Fruit fly (Drosophila melanogaster) whole organism, embryonic: ENCODE data around the gene CG13609.

Experiments
- Asciz ChIP-seq: fragments of 200-800 bp; sonication (Bioruptor generic); optimal IDR thresholded peaks from 2 replicates; lab custom pipeline; 2017; ENCODE audit warnings: missing biosample characterization, mild to moderate bottlenecking, missing genetic modification characterization, missing genetic modification reagents
- CG10274 ChIP-seq: fragments of 200-800 bp; sonication (Bioruptor generic); optimal IDR thresholded peaks from 3 replicates; lab custom pipeline; 2017; ENCODE audit warnings: missing biosample characterization, mild to moderate bottlenecking, missing genetic modification characterization
- CG10565 ChIP-seq: fragments of 200-800 bp; sonication (Bioruptor generic); optimal IDR thresholded peaks from 3 replicates; lab custom pipeline; 2016; ENCODE audit warnings: missing biosample characterization, mild to moderate bottlenecking, missing genetic modification characterization
- CG10959 ChIP-seq: fragments of 200-800 bp; sonication (Bioruptor generic); IDR thresholded peaks from 2 replicates; pipeline ENCODE4 v1.3.6; 2022; ENCODE audit warnings: missing biosample characterization, missing genetic modification characterization
- CG11398 ChIP-seq: fragments of 200-800 bp; sonication (Bioruptor generic); optimal IDR thresholded peaks from 2 replicates; lab custom pipeline; 2016; ENCODE audit warnings: missing biosample characterization, missing genetic modification characterization
- CG11456 ChIP-seq: fragments of 200-800 bp; sonication (Bioruptor generic); IDR thresholded peaks from 3 replicates; pipeline ENCODE4 v1.3.6; 2022; ENCODE audit warnings: missing biosample characterization, missing genetic modification characterization
- CG12236 ChIP-seq: fragments of 200-800 bp; sonication (Bioruptor generic); optimal IDR thresholded peaks from 2 replicates; lab custom pipeline; 2016; ENCODE audit warnings: missing biosample characterization, missing genetic modification characterization
- CG14667 ChIP-seq: fragments of 200-800 bp; sonication (Bioruptor generic); IDR thresholded peaks from 2 replicates; pipeline ENCODE4 v1.3.6; 2022; ENCODE audit warnings: missing biosample characterization, missing genetic modification characterization
- CG14860 ChIP-seq: fragments of 200-800 bp; sonication (Bioruptor generic); IDR thresholded peaks from 3 replicates; pipeline ENCODE4 v1.3.6; 2022; ENCODE audit warnings: missing biosample characterization, missing genetic modification characterization; ENCODE audit not compliant: partially characterized antibody
- CG17359 ChIP-seq: fragments of 200-800 bp; sonication (Bioruptor generic); optimal IDR thresholded peaks from 3 replicates; lab custom pipeline; 2018; ENCODE audit warnings: missing biosample characterization, mild to moderate bottlenecking, missing genetic modification characterization, moderate library complexity
- CG17361 ChIP-seq: fragments of 200-800 bp; sonication (Bioruptor generic); IDR thresholded peaks from 3 replicates; pipeline ENCODE4 v1.3.6; 2022; ENCODE audit warnings: missing biosample characterization, missing genetic modification characterization
- CG2678 ChIP-seq: fragments of 200-800 bp; sonication (Bioruptor generic); optimal IDR thresholded peaks from 3 replicates; lab custom pipeline; 2019; ENCODE audit warnings: missing biosample characterization, mild to moderate bottlenecking, missing genetic modification characterization, moderate library complexity
- CG32532 ChIP-seq: fragments of 200-800 bp; sonication (Bioruptor generic); IDR thresholded peaks from 2 replicates; pipeline ENCODE4 v1.3.6; 2022; ENCODE audit warnings: missing biosample characterization, missing genetic modification characterization
- CG3838 ChIP-seq: fragments of 200-800 bp; sonication (Bioruptor generic); optimal IDR thresholded peaks from 3 replicates; lab custom pipeline; 2016; ENCODE audit warnings: missing biosample characterization, missing genetic modification characterization
- CG4424 ChIP-seq: fragments of 200-800 bp; sonication (Bioruptor generic); optimal IDR thresholded peaks from 3 replicates; lab custom pipeline; 2016; ENCODE audit warnings: missing biosample characterization, missing genetic modification characterization
- CG4730 ChIP-seq: fragments of 200-800 bp; sonication (Bioruptor generic); IDR thresholded peaks from 2 replicates; pipeline ENCODE4 v1.3.6; 2022; ENCODE audit warnings: missing biosample characterization, missing genetic modification characterization
- CG8089 ChIP-seq: fragments of 200-800 bp; sonication (Bioruptor generic); optimal IDR thresholded peaks from 3 replicates; lab custom pipeline; 2016; ENCODE audit warnings: missing biosample characterization, missing genetic modification characterization
- CG8290 ChIP-seq, 3 experiments: fragments of 200-800 bp; sonication (Bioruptor generic); optimal IDR thresholded peaks; 2 replicates each; lab custom pipeline; 2016 to 2019; ENCODE audit warnings: missing biosample characterization in 3 of 3, missing genetic modification characterization in 3 of 3, mild to moderate bottlenecking in 2 of 3, moderate library complexity in 1 of 3
- CG8924 ChIP-seq: fragments of 200-800 bp; optimal IDR thresholded peaks from 3 replicates; lab custom pipeline; 2019; ENCODE audit warnings: missing biosample characterization, mild to moderate bottlenecking, missing genetic modification characterization, moderate library complexity
- CG8944 ChIP-seq: fragments of 200-800 bp; sonication (Bioruptor generic); optimal IDR thresholded peaks from 3 replicates; lab custom pipeline; 2016; ENCODE audit warnings: missing biosample characterization, missing genetic modification characterization
- CG9932 ChIP-seq: fragments of 200-800 bp; sonication (Bioruptor generic); IDR thresholded peaks from 2 replicates; pipeline ENCODE4 v1.3.6; 2022; ENCODE audit warnings: missing biosample characterization, missing genetic modification characterization
- CkIIα-i1 ChIP-seq: fragments of 200-800 bp; sonication (Bioruptor generic); IDR thresholded peaks from 2 replicates; pipeline ENCODE4 v1.3.6; 2022; ENCODE audit warnings: missing biosample characterization, missing genetic modification characterization
- Fer3 ChIP-seq: fragments of 200-800 bp; sonication (Bioruptor generic); optimal IDR thresholded peaks from 2 replicates; lab custom pipeline; 2018; ENCODE audit warnings: missing biosample characterization, mild to moderate bottlenecking, missing genetic modification characterization, moderate library complexity
- Gsc ChIP-seq: fragments of 200-800 bp; sonication (Bioruptor generic); IDR thresholded peaks from 2 replicates; pipeline ENCODE4 v1.3.6; 2022; ENCODE audit warnings: missing biosample characterization, missing genetic modification characterization
- HHEX ChIP-seq: fragments of 200-800 bp; sonication (Bioruptor generic); optimal IDR thresholded peaks from 3 replicates; lab custom pipeline; 2017; ENCODE audit warnings: missing biosample characterization, mild to moderate bottlenecking, missing genetic modification characterization, missing genetic modification reagents
- Hmr ChIP-seq: fragments of 200-800 bp; sonication (Bioruptor generic); optimal IDR thresholded peaks from 3 replicates; lab custom pipeline; 2017; ENCODE audit warnings: mild to moderate bottlenecking, missing biosample characterization, missing genetic modification reagents, missing genetic modification characterization
- MTF-1 ChIP-seq: fragments of 200-800 bp; sonication (Bioruptor generic); optimal IDR thresholded peaks from 2 replicates; lab custom pipeline; 2018; ENCODE audit warnings: missing biosample characterization, mild to moderate bottlenecking, missing genetic modification characterization, borderline replicate concordance
- Nf-YC ChIP-seq: fragments of 200-800 bp; optimal IDR thresholded peaks from 3 replicates; lab custom pipeline; 2019; ENCODE audit warnings: missing biosample characterization, mild to moderate bottlenecking, missing genetic modification characterization, moderate library complexity
- Side ChIP-seq: fragments of 200-800 bp; sonication (Bioruptor generic); optimal IDR thresholded peaks from 2 replicates; lab custom pipeline; 2016; ENCODE audit warnings: missing biosample characterization, missing genetic modification characterization
- Sox100B ChIP-seq: fragments of 200-800 bp; sonication (Bioruptor generic); optimal IDR thresholded peaks from 3 replicates; lab custom pipeline; 2018; ENCODE audit warnings: missing biosample characterization, mild to moderate bottlenecking, missing genetic modification characterization
- Ssrp ChIP-seq: fragments of 200-800 bp; sonication (Bioruptor generic); optimal IDR thresholded peaks from 2 replicates; lab custom pipeline; 2018; ENCODE audit warnings: missing biosample characterization, mild to moderate bottlenecking, missing genetic modification characterization, moderate library complexity
- Stat92E ChIP-seq, 3 experiments: fragments of >200 bp in 2 of 3; fragments of 200-800 bp in 1 of 3; sonication (Bioruptor generic) in 1 of 3; optimal IDR thresholded peaks; 2 replicates each; lab custom pipeline; 2017 to 2019; ENCODE audit warnings: missing biosample characterization in 3 of 3, missing genetic modification characterization in 3 of 3, mild to moderate bottlenecking in 1 of 3, moderate library complexity in 1 of 3
- Usf ChIP-seq: fragments of 200-800 bp; sonication (Bioruptor generic); optimal IDR thresholded peaks from 2 replicates; lab custom pipeline; 2017; ENCODE audit warnings: missing genotype, missing biosample characterization, missing genetic modification characterization
- ab ChIP-seq: fragments of 200-800 bp; sonication (Bioruptor generic); optimal IDR thresholded peaks from 2 replicates; lab custom pipeline; 2016; ENCODE audit warnings: missing biosample characterization, missing genetic modification characterization
- al ChIP-seq: fragments of 200-800 bp; sonication (Bioruptor generic); IDR thresholded peaks from 2 replicates; pipeline ENCODE4 v1.3.6; 2022; ENCODE audit warnings: missing biosample characterization, missing genetic modification characterization
- ash1 ChIP-seq: fragments of 200-800 bp; sonication (Bioruptor generic); optimal IDR thresholded peaks from 2 replicates; lab custom pipeline; 2018; ENCODE audit warnings: missing biosample characterization, mild to moderate bottlenecking, missing genetic modification characterization
- ato ChIP-seq: fragments of 200-800 bp; sonication (Bioruptor generic); IDR thresholded peaks from 2 replicates; pipeline ENCODE4 v1.3.6; 2022; ENCODE audit warnings: missing biosample characterization, missing genetic modification characterization; ENCODE audit not compliant: partially characterized antibody
- dan ChIP-seq: fragments of 200-800 bp; sonication (Bioruptor generic); IDR thresholded peaks from 2 replicates; pipeline ENCODE4 v1.3.6; 2022; ENCODE audit warnings: missing biosample characterization, missing genetic modification characterization
- danr ChIP-seq: fragments of 200-800 bp; sonication (Bioruptor generic); IDR thresholded peaks from 2 replicates; pipeline ENCODE4 v1.3.6; 2022; ENCODE audit warnings: missing biosample characterization, missing genetic modification characterization
- esg ChIP-seq: fragments of 200-800 bp; sonication (Bioruptor generic); conservative IDR thresholded peaks from 2 replicates; pipeline ENCODE4 v1.3.6; 2022; ENCODE audit warnings: missing biosample characterization, missing genetic modification characterization
- gt ChIP-seq: fragments of 200-800 bp; sonication (Bioruptor generic); IDR thresholded peaks from 2 replicates; pipeline ENCODE4 v1.3.6; 2022; ENCODE audit warnings: missing biosample characterization, missing genetic modification characterization
- ind ChIP-seq: fragments of 200-800 bp; sonication (Bioruptor generic); optimal IDR thresholded peaks from 3 replicates; lab custom pipeline; 2016; ENCODE audit warnings: missing biosample characterization, missing genetic modification characterization
- insv ChIP-seq, 2 experiments: fragments of 200-800 bp; sonication (Bioruptor generic); optimal IDR thresholded peaks; 3 replicates each; lab custom pipeline; 2016 to 2018; ENCODE audit warnings: missing biosample characterization in 2 of 2, missing genetic modification characterization in 2 of 2
- ken ChIP-seq: fragments of 200-800 bp; sonication (Bioruptor generic); IDR thresholded peaks from 3 replicates; pipeline ENCODE4 v1.3.6; 2022; ENCODE audit warnings: missing biosample characterization, missing genetic modification characterization
- lbe ChIP-seq: fragments of 200-800 bp; sonication (Bioruptor generic); optimal IDR thresholded peaks from 2 replicates; lab custom pipeline; 2016; ENCODE audit warnings: missing biosample characterization, mild to moderate bottlenecking, missing genetic modification characterization
- mirr ChIP-seq: fragments of 200-800 bp; sonication (Bioruptor generic); optimal IDR thresholded peaks from 3 replicates; lab custom pipeline; 2018; ENCODE audit warnings: missing biosample characterization, mild to moderate bottlenecking, missing genetic modification characterization
- psq ChIP-seq: fragments of 200-800 bp; sonication (Bioruptor generic); optimal IDR thresholded peaks from 2 replicates; lab custom pipeline; 2017; ENCODE audit warnings: missing biosample characterization, missing genetic modification characterization
- shn ChIP-seq: fragments of 200-800 bp; sonication (Bioruptor generic); optimal IDR thresholded peaks from 3 replicates; lab custom pipeline; 2016; ENCODE audit warnings: missing biosample characterization, missing genetic modification characterization
- slp2 ChIP-seq: fragments of 200-800 bp; sonication (Bioruptor generic); optimal IDR thresholded peaks from 2 replicates; lab custom pipeline; 2016; ENCODE audit warnings: missing biosample characterization, missing genetic modification characterization
- ttk ChIP-seq: fragments of 200-800 bp; sonication (Bioruptor generic); IDR thresholded peaks from 2 replicates; pipeline ENCODE4 v2.1.2; 2022; ENCODE audit warnings: missing biosample characterization, missing genetic modification characterization
- unc-4 ChIP-seq: fragments of 200-800 bp; sonication (Bioruptor generic); IDR thresholded peaks from 2 replicates; pipeline ENCODE4 v1.3.6; 2022; ENCODE audit warnings: missing biosample characterization, missing genetic modification characterization; ENCODE audit not compliant: partially characterized antibody

CG13609 gene

dm6 chr3R:24188619-24189018 is 38.2 kb upstream of the CG13609 start, which contains the start of gene CG5515 (continued):
- TF ChIP-seq mirr (GFP tag; lab: Kevin White, UChicago): peak; percentile 62
- no peak for TF ChIP-seq MTF-1
- peak; percentile 5 for TF ChIP-seq Usf (GFP tag; lab: Kevin White, UChicago)
- TF ChIP-seq Side (GFP tag; lab: Kevin White, UChicago): peak; percentile 62
- peak; percentile 86 for TF ChIP-seq Ssrp (tag; lab: Kevin White, UChicago)
- TF ChIP-seq CG11456 (GFP tag; lab: Robert Waterston, UW): peak; percentile 70
- no peak for TF ChIP-seq ash1 (GFP tag; lab: Kevin White, UChicago)
- no peak for TF ChIP-seq dan (GFP tag; lab: Robert Waterston, UW)
- no peak for TF ChIP-seq CG14667 (GFP tag; lab: Robert Waterston, UW)
- TF ChIP-seq lbe: peak; percentile 75
- TF ChIP-seq al: peak; percentile 72
- TF ChIP-seq esg: peak; percentile 87
- peak; percentile 61 for TF ChIP-seq CG10959 (GFP tag; lab: Robert Waterston, UW)
- 0 out of 2 replicates have a peak, but pooled peaks have one; percentile 32 for TF ChIP-seq Gsc (GFP tag; lab: Robert Waterston, UW)
- TF ChIP-seq ato (GFP tag; lab: Robert Waterston, UW): peak; percentile 43; the same call in 1 of the 2 replicates
- peak; percentile 89 for TF ChIP-seq shn (GFP tag; lab: Kevin White, UChicago)
- no peak for TF ChIP-seq Hmr (GFP tag; lab: Kevin White, UChicago)
- peak; percentile 68 for TF ChIP-seq CG4424 (GFP tag; lab: Kevin White, UChicago)
- TF ChIP-seq CG17361 (GFP tag; lab: Robert Waterston, UW): peak; percentile 65
- peak; percentile 58 for TF ChIP-seq unc-4
- TF ChIP-seq CG11398 (GFP tag; lab: Kevin White, UChicago): peak; percentile 53
- TF ChIP-seq gt: peak; percentile 64
- TF ChIP-seq psq (GFP tag; lab: Kevin White, UChicago): peak; percentile 26
- TF ChIP-seq CG3838 (GFP tag; lab: Kevin White, UChicago): no peak
- TF ChIP-seq CG2678 (tag; lab: Kevin White, UChicago): no peak
- no peak for TF ChIP-seq CkIIα-i1 (GFP tag; lab: Robert Waterston, UW)
- peak; percentile 77 for TF ChIP-seq CG8924 (tag; lab: Kevin White, UChicago)
- TF ChIP-seq slp2 (GFP tag; lab: Kevin White, UChicago): peak; percentile 40
- TF ChIP-seq CG8089 (GFP tag; lab: Kevin White, UChicago): peak; percentile 73
- TF ChIP-seq CG8290 (GFP tag; optimal IDR thresholded peaks at IDR 0.05; lab: Kevin White, UChicago): no peak
- TF ChIP-seq CG8290 (tag; optimal IDR thresholded peaks at IDR 0.05; lab: Kevin White, UChicago): no peak
- TF ChIP-seq ab (GFP tag; lab: Kevin White, UChicago): peak; percentile 33
- TF ChIP-seq CG10274: no peak
- TF ChIP-seq HHEX: no peak
- no peak for TF ChIP-seq insv (GFP tag; optimal IDR thresholded peaks at IDR 0.05; lab: Kevin White, UChicago)
- TF ChIP-seq CG4730 (GFP tag; lab: Robert Waterston, UW): peak; percentile 75
- TF ChIP-seq Fer3 (tag; lab: Kevin White, UChicago): peak; percentile 48
- TF ChIP-seq Nf-YC (tag; lab: Kevin White, UChicago): peak; percentile 58
- TF ChIP-seq ttk (GFP tag; lab: Robert Waterston, UW): peak; percentile 79
- peak; percentile 69 for TF ChIP-seq CG8944 (GFP tag; lab: Kevin White, UChicago)
- TF ChIP-seq CG17359 (tag; lab: Kevin White, UChicago): peak; percentile 50
- peak; percentile 93 for TF ChIP-seq ken (GFP tag; lab: Robert Waterston, UW)
- TF ChIP-seq CG9932: peak; percentile 88
- peak; percentile 32 for TF ChIP-seq CG12236 (GFP tag; lab: Kevin White, UChicago)
- peak; percentile 84 for TF ChIP-seq CG32532 (GFP tag; lab: Robert Waterston, UW)
- TF ChIP-seq danr (GFP tag; lab: Robert Waterston, UW): no peak
- TF ChIP-seq CG14860: peak; percentile 80
- no peak for TF ChIP-seq CG10565
- no peak for TF ChIP-seq Stat92E (GFP tag; optimal IDR thresholded peaks at IDR 0.05; lab: Kevin White, UChicago)
- TF ChIP-seq Sox100B: no peak
- peak; percentile 66 for TF ChIP-seq ind (GFP tag; lab: Kevin White, UChicago)
- no peak for TF ChIP-seq Asciz (GFP tag; lab: Kevin White, UChicago)
